Fruit fly (Drosophila melanogaster) whole organism, pupa: ENCODE data around the gene mnb.

Experiments
- CG12605 ChIP-seq: fragments of 200-800 bp; sonication (Bioruptor generic); IDR thresholded peaks from 2 replicates; pipeline ENCODE4 v1.3.6; 2022; ENCODE audit warnings: missing biosample characterization, missing genetic modification characterization
- CG34367 ChIP-seq: fragments of 200-800 bp; sonication (Bioruptor generic); optimal IDR thresholded peaks from 2 replicates; lab custom pipeline; 2018; ENCODE audit warnings: missing biosample characterization, mild to moderate bottlenecking, missing genetic modification characterization
- CG8159 ChIP-seq: fragments of 200-800 bp; sonication (Bioruptor generic); optimal IDR thresholded peaks from 3 replicates; lab custom pipeline; 2018; ENCODE audit warnings: missing biosample characterization, mild to moderate bottlenecking, missing genetic modification characterization, moderate library complexity
- CG9948 ChIP-seq: fragments of 200-800 bp; sonication (Bioruptor generic); optimal IDR thresholded peaks from 2 replicates; lab custom pipeline; 2018; ENCODE audit warnings: missing biosample characterization, mild to moderate bottlenecking, missing genetic modification characterization, moderate library complexity
- D1 ChIP-seq: fragments of 200-800 bp; sonication (Bioruptor generic); optimal IDR thresholded peaks from 2 replicates; lab custom pipeline; 2018; ENCODE audit warnings: missing biosample characterization, mild to moderate bottlenecking, missing genetic modification characterization, moderate library complexity
- Pif1A ChIP-seq: fragments of 200-800 bp; sonication (Bioruptor generic); optimal IDR thresholded peaks from 3 replicates; lab custom pipeline; 2016; ENCODE audit warnings: missing biosample characterization, missing genetic modification characterization
- Pif1B ChIP-seq: fragments of 200-800 bp; sonication (Bioruptor generic); optimal IDR thresholded peaks from 3 replicates; lab custom pipeline; 2016; ENCODE audit warnings: missing biosample characterization, missing genetic modification characterization
- Snoo ChIP-seq: fragments of 200-800 bp; sonication (Bioruptor generic); optimal IDR thresholded peaks from 3 replicates; lab custom pipeline; 2017; ENCODE audit warnings: missing biosample characterization, mild to moderate bottlenecking, missing genetic modification characterization, inconsistent platforms

- TF ChIP-seq CG9948 (tag; lab: Kevin White, UChicago) = no peak
- TF ChIP-seq Pif1B = no peak
- no peak for TF ChIP-seq Snoo (tag; lab: Kevin White, UChicago)
- TF ChIP-seq CG34367 (tag; lab: Kevin White, UChicago) = no peak
- no peak for TF ChIP-seq CG12605 (GFP tag; lab: Robert Waterston, UW)
- TF ChIP-seq CG8159 (tag; lab: Kevin White, UChicago) = no peak
- TF ChIP-seq Pif1A (GFP tag; lab: Kevin White, UChicago) = no peak
- TF ChIP-seq D1 (tag; lab: Kevin White, UChicago) = no peak
These were observed 52.3 kb downstream of the mnb start for dm6 chrX:17834754-17835153.
